Fruit fly (Drosophila melanogaster): ENCODE data around the gene CG14314.

Gene CG14314

DNA sequence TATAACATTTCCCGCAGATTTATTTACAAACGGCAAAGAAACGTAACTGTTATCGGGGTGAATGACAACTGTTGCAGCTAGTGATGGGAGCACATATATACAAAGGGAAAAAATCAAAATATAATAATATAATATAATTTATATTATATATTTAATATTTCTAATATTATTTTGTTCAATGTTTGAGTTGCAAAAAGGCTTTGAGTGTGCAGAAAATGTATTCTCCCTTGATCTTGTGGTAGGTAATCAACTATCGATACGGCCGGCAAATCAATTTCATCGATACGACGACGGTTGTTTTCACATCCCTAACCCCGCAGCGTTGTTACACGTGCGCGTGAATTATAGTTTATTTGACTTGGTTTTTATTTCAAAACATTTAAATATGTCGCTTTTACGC, 7.5 kb downstream of the CG14314 start, which contains the start of the genes mTerf5 and Non3:
Gene mTerf5 (minus strand): TSS at position 249 of the 400 bp plus-strand sequence.
Gene Non3 (plus strand): TSS at position 289 of the 400 bp plus-strand sequence.
- TF ChIP-seq cic (GFP tag; optimal IDR thresholded peaks at IDR 0.05) (peak; percentile 6), Mnt (GFP tag; optimal IDR thresholded peaks at IDR 0.05) (peak; percentile 98), ovo (GFP tag; optimal IDR thresholded peaks at IDR 0.05) (peak; percentile 74), CG7045 (GFP tag; optimal IDR thresholded peaks at IDR 0.05) (peak; percentile 47), Hr96 (GFP tag; optimal IDR thresholded peaks at IDR 0.05) (no peak), CG11617 (GFP tag; optimal IDR thresholded peaks at IDR 0.05) (peak; percentile 80), bab1 (GFP tag; optimal IDR thresholded peaks at IDR 0.05) (peak; percentile 82), tj (GFP tag; optimal IDR thresholded peaks at IDR 0.05) (peak; percentile 51), CG7101 (tag; optimal IDR thresholded peaks at IDR 0.05) (peak; percentile 73), Clk (GFP tag; optimal IDR thresholded peaks at IDR 0.05) (peak; percentile 21), Crg-1 (GFP tag; optimal IDR thresholded peaks at IDR 0.05) (peak; percentile 32), CG33017 (tag; optimal IDR thresholded peaks at IDR 0.05) (peak; percentile 57), cnc (optimal IDR thresholded peaks at IDR 0.05) (no peak), CG1620 (GFP tag; optimal IDR thresholded peaks at IDR 0.05) (peak; percentile 64), kay (GFP tag; ENCODE audit: borderline replicate concordance) (no peak), toe (GFP tag; optimal IDR thresholded peaks at IDR 0.05) (no peak), CG12768 (GFP tag; optimal IDR thresholded peaks at IDR 0.05) (peak; percentile 61), CG5204 (GFP tag; optimal IDR thresholded peaks at IDR 0.05) (no peak), pad (GFP tag; optimal IDR thresholded peaks at IDR 0.05) (peak; percentile 46), CG14711 (tag; optimal IDR thresholded peaks at IDR 0.05) (peak; percentile 71)

- TF ChIP-seq CG12768 (GFP tag; optimal IDR thresholded peaks at IDR 0.05) (peak; percentile 49), CG11617 (GFP tag; optimal IDR thresholded peaks at IDR 0.05) (peak; percentile 30), CG33017 (tag; optimal IDR thresholded peaks at IDR 0.05) (no peak), CG1620 (GFP tag; optimal IDR thresholded peaks at IDR 0.05) (no peak), tj (GFP tag; optimal IDR thresholded peaks at IDR 0.05) (peak; percentile 28), cnc (optimal IDR thresholded peaks at IDR 0.05) (no peak), CG14711 (tag; optimal IDR thresholded peaks at IDR 0.05) (peak; percentile 90), Mnt (GFP tag; optimal IDR thresholded peaks at IDR 0.05) (peak; percentile 35), ovo (GFP tag; optimal IDR thresholded peaks at IDR 0.05) (no peak), Clk (GFP tag; optimal IDR thresholded peaks at IDR 0.05) (no peak), Hr96 (GFP tag; optimal IDR thresholded peaks at IDR 0.05) (no peak), bab1 (GFP tag; optimal IDR thresholded peaks at IDR 0.05) (peak; percentile 35), pad (GFP tag; optimal IDR thresholded peaks at IDR 0.05) (peak; percentile 4), toe (GFP tag; optimal IDR thresholded peaks at IDR 0.05) (no peak), Crg-1 (GFP tag; optimal IDR thresholded peaks at IDR 0.05) (no peak), kay (GFP tag; ENCODE audit: borderline replicate concordance) (no peak), CG5204 (GFP tag; optimal IDR thresholded peaks at IDR 0.05) (no peak), cic (GFP tag; optimal IDR thresholded peaks at IDR 0.05) (no peak), CG7101 (tag; optimal IDR thresholded peaks at IDR 0.05) (no peak), CG7045 (GFP tag; optimal IDR thresholded peaks at IDR 0.05) (no peak)
Observed at dm6 chr3R:18226043-18226808, 10.3 kb downstream of the CG14314 start, which contains the start of the genes CG7168 and Mdh2. CG7168 (minus strand) TSS chr3R:18226082. Mdh2 (plus strand) TSS chr3R:18226396.

DNA sequence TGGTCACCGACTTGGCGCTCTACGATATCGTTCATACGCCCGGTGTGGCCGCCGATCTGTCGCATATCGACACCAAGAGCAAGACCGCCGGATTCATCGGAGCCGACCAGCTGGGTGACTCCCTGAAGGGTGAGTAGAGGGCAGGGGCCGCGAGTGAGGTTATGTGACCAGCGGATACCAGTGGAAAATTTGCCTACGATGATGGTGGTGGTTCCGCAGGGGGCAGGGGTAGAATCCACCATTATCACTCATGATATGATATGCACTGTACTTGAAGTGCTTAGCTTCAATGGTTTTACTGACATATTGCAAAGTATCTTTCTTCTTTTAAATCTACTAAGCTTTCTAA, 10.8 kb downstream of the CG14314 start:
- no peak for TF ChIP-seq Mnt (GFP tag; optimal IDR thresholded peaks at IDR 0.05)
- TF ChIP-seq kay (GFP tag; ENCODE audit: borderline replicate concordance): no peak

DNA sequence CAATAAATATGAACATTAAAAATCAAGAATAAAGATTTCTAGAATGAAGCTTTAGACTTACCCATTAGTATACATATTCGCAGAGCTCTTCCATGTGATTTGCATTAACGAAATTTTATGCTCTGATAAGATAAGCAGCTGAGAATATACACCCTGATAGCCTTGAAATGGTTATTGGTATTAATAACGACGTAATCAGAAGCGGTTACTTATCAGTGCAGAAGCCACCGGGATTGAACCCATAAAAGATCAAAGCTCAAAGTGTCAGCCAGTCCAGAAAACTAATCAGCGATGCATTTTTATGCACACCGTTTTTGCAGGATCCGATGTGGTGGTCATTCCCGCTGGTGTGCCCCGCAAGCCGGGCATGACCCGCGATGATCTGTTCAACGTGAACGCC, 11.4 kb downstream of the CG14314 start:
- TF ChIP-seq tj (GFP tag; optimal IDR thresholded peaks at IDR 0.05) (no peak), CG7101 (tag; optimal IDR thresholded peaks at IDR 0.05) (no peak), Clk (GFP tag; optimal IDR thresholded peaks at IDR 0.05) (no peak), CG11617 (GFP tag; optimal IDR thresholded peaks at IDR 0.05) (no peak), ovo (GFP tag; optimal IDR thresholded peaks at IDR 0.05) (no peak), CG1620 (GFP tag; optimal IDR thresholded peaks at IDR 0.05) (no peak), CG14711 (tag; optimal IDR thresholded peaks at IDR 0.05) (no peak), cic (GFP tag; optimal IDR thresholded peaks at IDR 0.05) (no peak), bab1 (GFP tag; optimal IDR thresholded peaks at IDR 0.05) (no peak), Hr96 (GFP tag; optimal IDR thresholded peaks at IDR 0.05) (no peak), kay (GFP tag; ENCODE audit: borderline replicate concordance) (no peak), pad (GFP tag; optimal IDR thresholded peaks at IDR 0.05) (no peak), CG5204 (GFP tag; optimal IDR thresholded peaks at IDR 0.05) (no peak), CG12768 (GFP tag; optimal IDR thresholded peaks at IDR 0.05) (no peak), Mnt (GFP tag; optimal IDR thresholded peaks at IDR 0.05) (no peak), cnc (optimal IDR thresholded peaks at IDR 0.05) (no peak), CG33017 (tag; optimal IDR thresholded peaks at IDR 0.05) (no peak)

dm6 chr3R:18228713-18229222, 12.8 kb downstream of the CG14314 start:
- TF ChIP-seq CG12768 (GFP tag; optimal IDR thresholded peaks at IDR 0.05) (peak; percentile 40), CG1620 (GFP tag; optimal IDR thresholded peaks at IDR 0.05) (no peak), ovo (GFP tag; optimal IDR thresholded peaks at IDR 0.05) (no peak), CG7045 (GFP tag; optimal IDR thresholded peaks at IDR 0.05) (no peak)

dm6 chr3R:18230229-18230628, 14.3 kb downstream of the CG14314 start:
- TF ChIP-seq CG11617 (GFP tag; optimal IDR thresholded peaks at IDR 0.05) (no peak), cnc (optimal IDR thresholded peaks at IDR 0.05) (no peak), bab1 (GFP tag; optimal IDR thresholded peaks at IDR 0.05) (no peak), cic (GFP tag; optimal IDR thresholded peaks at IDR 0.05) (peak; percentile 16), CG33017 (tag; optimal IDR thresholded peaks at IDR 0.05) (no peak), CG7101 (tag; optimal IDR thresholded peaks at IDR 0.05) (no peak), CG1620 (GFP tag; optimal IDR thresholded peaks at IDR 0.05) (no peak)

All from whole organism, adult.